Fruit fly (Drosophila melanogaster): Measurements from ENCODE around the gene CG5404.

Gene CG5404

DNA sequence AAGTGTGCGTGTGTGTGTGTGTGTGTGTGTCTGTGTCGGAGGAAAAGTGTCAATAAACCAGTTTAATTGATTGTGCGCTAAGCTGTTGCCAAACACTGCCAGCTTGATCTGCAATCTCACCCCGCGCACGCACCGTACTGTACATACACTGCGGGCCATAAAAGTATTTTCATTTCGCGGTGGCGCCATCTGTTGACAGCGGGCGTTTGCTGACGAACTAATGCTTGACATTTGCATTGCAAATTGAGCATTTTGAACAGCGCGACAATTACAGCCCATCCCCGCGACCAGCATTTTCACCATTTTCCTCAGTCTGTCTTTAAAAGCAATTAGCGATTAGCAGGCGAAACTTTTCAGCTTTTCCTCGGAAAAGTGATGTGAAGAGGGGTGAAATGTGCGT, 26.2 kb downstream of the CG5404 start:
- TF ChIP-seq CG13204 (GFP tag; optimal IDR thresholded peaks at IDR 0.05) (no peak), CG4496 (GFP tag; IDR thresholded peaks at IDR 0.05) (no peak), CG8301 (tag; optimal IDR thresholded peaks at IDR 0.05) (no peak)

DNA sequence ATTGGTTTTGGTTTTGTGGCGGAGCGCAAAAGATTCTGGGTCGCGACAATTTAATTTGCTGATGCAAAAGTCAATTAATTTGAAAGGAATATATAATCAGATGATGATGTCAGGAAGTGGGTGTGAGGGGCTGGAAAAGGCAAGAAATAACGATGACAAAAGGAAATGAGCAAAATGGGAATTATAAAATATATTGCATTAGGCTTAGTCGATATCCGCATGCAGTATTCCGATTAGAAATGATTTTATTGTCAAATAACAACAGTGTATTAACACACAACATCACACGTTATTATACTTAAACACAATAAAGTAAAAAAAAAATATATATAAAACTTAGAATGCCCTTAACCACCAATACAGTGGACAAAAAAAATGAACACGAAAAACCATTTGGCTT, 27.0 kb downstream of the CG5404 start, which contains the start of gene CG34274:
Gene CG34274, plus strand, starts transcription at position 301 of the 400 bp plus-strand sequence.
- TF ChIP-seq CG8301 (tag; optimal IDR thresholded peaks at IDR 0.05) (no peak), gl (tag; optimal IDR thresholded peaks at IDR 0.05) (no peak), Pif1A (GFP tag; optimal IDR thresholded peaks at IDR 0.05) (no peak), fd96Ca (GFP tag; IDR thresholded peaks at IDR 0.05) (no peak), EcR (GFP tag; optimal IDR thresholded peaks at IDR 0.05) (no peak), Pif1B (GFP tag; optimal IDR thresholded peaks at IDR 0.05) (no peak), D1 (tag; optimal IDR thresholded peaks at IDR 0.05) (no peak), CG12605 (GFP tag; IDR thresholded peaks at IDR 0.05) (no peak), CG14655 (GFP tag; optimal IDR thresholded peaks at IDR 0.05) (no peak), CG9948 (tag; optimal IDR thresholded peaks at IDR 0.05) (no peak), Ets98B (GFP tag; IDR thresholded peaks at IDR 0.05) (no peak), rn (GFP tag; IDR thresholded peaks at IDR 0.05) (no peak), CG4496 (GFP tag; IDR thresholded peaks at IDR 0.05) (no peak), CG34367 (tag; optimal IDR thresholded peaks at IDR 0.05) (no peak), CG17806 (tag; optimal IDR thresholded peaks at IDR 0.05) (no peak)

DNA sequence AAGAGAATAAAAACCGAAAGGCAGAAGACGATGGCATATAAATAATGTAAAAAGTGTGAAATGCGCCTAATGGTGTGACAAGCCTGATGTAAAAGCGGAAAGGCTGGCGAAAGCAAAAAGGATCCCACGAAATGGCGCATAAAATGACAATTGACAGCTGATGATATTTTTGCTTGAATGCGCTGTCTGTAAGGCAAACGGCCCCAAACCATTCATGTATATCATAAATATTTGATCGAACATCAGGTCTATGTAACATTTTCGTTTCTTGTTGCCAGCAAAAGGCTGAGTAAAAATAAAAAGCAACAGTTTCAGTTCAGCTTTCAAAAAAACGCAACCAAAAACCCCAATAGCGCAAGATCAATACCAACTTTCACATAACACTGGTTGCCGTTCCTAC, 39.9 kb downstream of the CG5404 start, which contains the start of gene CG4520:
Gene CG4520, plus strand, starts transcription at position 301 of the 400 bp plus-strand sequence.
- TF ChIP-seq CG12605 (GFP tag; IDR thresholded peaks at IDR 0.05) (no peak), CG17806 (tag; optimal IDR thresholded peaks at IDR 0.05) (no peak), CG34367 (tag; optimal IDR thresholded peaks at IDR 0.05) (no peak), Snoo (tag; optimal IDR thresholded peaks at IDR 0.05) (no peak), CG14655 (GFP tag; optimal IDR thresholded peaks at IDR 0.05) (no peak), Pif1A (GFP tag; optimal IDR thresholded peaks at IDR 0.05) (no peak), CG32121 (GFP tag; IDR thresholded peaks at IDR 0.05) (no peak)

Measured in whole organism, pupa.